Fruit fly (Drosophila melanogaster): ENCODE results near the gene ksh.

Gene ksh

DNA sequence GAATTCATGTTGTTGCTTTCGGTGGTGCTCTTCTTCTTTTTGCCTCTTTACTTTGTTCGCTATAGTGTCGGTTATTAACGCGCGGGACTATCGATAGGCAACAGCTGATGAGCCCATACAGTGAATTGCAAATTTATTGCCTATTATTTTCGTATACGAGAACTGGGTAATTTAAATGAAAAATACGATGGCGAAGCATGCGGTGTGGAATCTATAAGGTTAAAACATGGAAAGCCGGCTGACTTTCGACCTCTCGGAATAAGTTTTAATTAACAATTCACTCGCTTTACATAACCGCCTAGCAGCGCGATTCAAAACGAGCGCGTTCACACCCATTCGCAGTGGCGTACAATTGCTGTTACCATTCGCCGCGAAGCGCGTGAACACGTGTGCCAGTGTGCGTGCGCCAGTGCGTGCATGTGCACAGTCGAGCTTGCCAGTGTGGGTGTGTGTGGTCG, 14.9 kb downstream of the ksh start, which contains the start of the genes Naa15-16 and mRpS14 (continued):
- TF ChIP-seq CG9437 (GFP tag; optimal IDR thresholded peaks at IDR 0.05): peak; percentile 18
- TF ChIP-seq Max (GFP tag; optimal IDR thresholded peaks at IDR 0.05): peak; percentile 30
- TF ChIP-seq CG16813 (GFP tag; IDR thresholded peaks at IDR 0.05; ENCODE audit: partially characterized antibody): peak; percentile 47; the same call in 2 of the 3 replicates
- peak; percentile 34; the same call in 1 of the 2 replicates for TF ChIP-seq vvl (GFP tag; IDR thresholded peaks at IDR 0.05)
- TF ChIP-seq vnd (GFP tag; IDR thresholded peaks at IDR 0.05; ENCODE audit: partially characterized antibody): peak; percentile 50; the same call in 2 of the 3 replicates
- peak; percentile 47 for TF ChIP-seq trem (tag; optimal IDR thresholded peaks at IDR 0.05)
- peak; percentile 91 for TF ChIP-seq Sin3A (optimal IDR thresholded peaks at IDR 0.05)
- TF ChIP-seq nmo (GFP tag; optimal IDR thresholded peaks at IDR 0.05): peak; percentile 2
- peak; percentile 39; the same call in 1 of the 2 replicates for TF ChIP-seq inv (GFP tag; IDR thresholded peaks at IDR 0.05; ENCODE audit: partially characterized antibody)
- TF ChIP-seq CG12659 (GFP tag; optimal IDR thresholded peaks at IDR 0.05): peak; percentile 67
- peak; percentile 75 for TF ChIP-seq HLH4C (GFP tag; IDR thresholded peaks at IDR 0.05; ENCODE audit: partially characterized antibody)
- TF ChIP-seq E2f2 (GFP tag; IDR thresholded peaks at IDR 0.05): peak; percentile 86
- peak; percentile 51 for TF ChIP-seq Deaf1 (tag; optimal IDR thresholded peaks at IDR 0.05)
- TF ChIP-seq CG11723 (GFP tag; optimal IDR thresholded peaks at IDR 0.05): no peak
- TF ChIP-seq tna (GFP tag; IDR thresholded peaks at IDR 0.05; ENCODE audit: partially characterized antibody): peak; percentile 69; the same call in 1 of the 2 replicates
- TF ChIP-seq Ets97D (GFP tag; optimal IDR thresholded peaks at IDR 0.05): peak; percentile 33
- 0 out of 3 replicates have a peak, but pooled peaks have one; percentile 20 for TF ChIP-seq CG7963 (GFP tag; IDR thresholded peaks at IDR 0.05; ENCODE audit: partially characterized antibody)
- no peak for TF ChIP-seq bigmax (GFP tag; optimal IDR thresholded peaks at IDR 0.05)
- TF ChIP-seq dm (GFP tag; optimal IDR thresholded peaks at IDR 0.05): peak; percentile 50
- TF ChIP-seq CG14860 (GFP tag; IDR thresholded peaks at IDR 0.05; ENCODE audit: partially characterized antibody): peak; percentile 42; the same call in 1 of the 3 replicates
- peak; percentile 64; the same call in 1 of the 2 replicates for TF ChIP-seq bbx (GFP tag; IDR thresholded peaks at IDR 0.05; ENCODE audit: partially characterized antibody)
- TF ChIP-seq jumu (GFP tag; optimal IDR thresholded peaks at IDR 0.05): peak; percentile 1
- peak; percentile 14 for TF ChIP-seq gfzf (GFP tag; optimal IDR thresholded peaks at IDR 0.05)
- peak; percentile 32 for TF ChIP-seq HmgZ (tag; optimal IDR thresholded peaks at IDR 0.05)
- TF ChIP-seq CG30020 (tag; optimal IDR thresholded peaks at IDR 0.05): peak; percentile 16
- TF ChIP-seq knrl (GFP tag; IDR thresholded peaks at IDR 0.05; ENCODE audit: partially characterized antibody): 0 out of 3 replicates have a peak, but pooled peaks have one; percentile 19
- peak; percentile 29; the same call in 1 of the 2 replicates for TF ChIP-seq hbn (GFP tag; IDR thresholded peaks at IDR 0.05; ENCODE audit: partially characterized antibody)
- no peak for TF ChIP-seq Nf-YC (tag; optimal IDR thresholded peaks at IDR 0.05)
- TF ChIP-seq kay (GFP tag; optimal IDR thresholded peaks at IDR 0.05): no peak
- TF ChIP-seq CG14710 (tag; optimal IDR thresholded peaks at IDR 0.05): peak; percentile 46
- TF ChIP-seq CG15514 (GFP tag; optimal IDR thresholded peaks at IDR 0.05): peak; percentile 70
- TF ChIP-seq Dp (GFP tag; optimal IDR thresholded peaks at IDR 0.05): peak; percentile 79
- TF ChIP-seq CG17385 (GFP tag; optimal IDR thresholded peaks at IDR 0.05): peak; percentile 87
- peak; percentile 79 for TF ChIP-seq CG17186 (GFP tag; optimal IDR thresholded peaks at IDR 0.05)
- TF ChIP-seq CG34224 (GFP tag; IDR thresholded peaks at IDR 0.05; ENCODE audit: partially characterized antibody): peak; percentile 70
- TF ChIP-seq Adf1 (GFP tag; IDR thresholded peaks at IDR 0.05): peak; percentile 28
- TF ChIP-seq Tbp (GFP tag; optimal IDR thresholded peaks at IDR 0.05): peak; percentile 9
- peak; percentile 2 for TF ChIP-seq mirr (GFP tag; optimal IDR thresholded peaks at IDR 0.05)
- TF ChIP-seq Myb (GFP tag; optimal IDR thresholded peaks at IDR 0.05): peak; percentile 28
- peak; percentile 41 for TF ChIP-seq Med (GFP tag)
- TF ChIP-seq row (GFP tag; IDR thresholded peaks at IDR 0.05): no peak
- no peak for TF ChIP-seq CG1603 (tag; optimal IDR thresholded peaks at IDR 0.05)
- peak in 1 of 2 experiments; percentile 99 for TF ChIP-seq Pdp1 (GFP tag; optimal IDR thresholded peaks at IDR 0.05)
- TF ChIP-seq rib (GFP tag; IDR thresholded peaks at IDR 0.05): no peak
- 0 out of 4 replicates have a peak, but pooled peaks have one; percentile 40 for TF ChIP-seq Dll (GFP tag; IDR thresholded peaks at IDR 0.05; ENCODE audit: partially characterized antibody)
- TF ChIP-seq Dref (GFP tag; IDR thresholded peaks at IDR 0.05): peak; percentile 58
- no peak for TF ChIP-seq chif (GFP tag; optimal IDR thresholded peaks at IDR 0.05)
- peak; percentile 72 for TF ChIP-seq MBD-R2 (GFP tag; IDR thresholded peaks at IDR 0.05)
